Fruit fly (Drosophila melanogaster) whole organism, embryonic: Measurements from ENCODE around the gene CG32280.
A peak's percentile ranks its signal among the peaks of the same experiment; 100 is the strongest.

Experiments used
- Blimp-1 ChIP-seq: fragments of 200-800 bp; sonication (Bioruptor generic); optimal IDR thresholded peaks from 3 replicates; lab custom pipeline; 2018; ENCODE audit warnings: missing biosample characterization, missing genetic modification characterization, mild to moderate bottlenecking, moderate library complexity, missing genetic modification reagents
- CG10366 ChIP-seq: fragments of 200-800 bp; sonication (Bioruptor generic); IDR thresholded peaks from 2 replicates; pipeline ENCODE4 v1.3.6; 2022; ENCODE audit warnings: missing biosample characterization, missing genetic modification characterization
- CG10431 ChIP-seq: fragments of 200-800 bp; sonication (Bioruptor generic); optimal IDR thresholded peaks from 3 replicates; lab custom pipeline; 2018; ENCODE audit warnings: missing biosample characterization, mild to moderate bottlenecking, missing genetic modification characterization
- CG11093 ChIP-seq: fragments of 200-800 bp; sonication (Bioruptor generic); IDR thresholded peaks from 3 replicates; pipeline ENCODE4 v1.3.6; 2022; ENCODE audit warnings: missing biosample characterization, missing genetic modification characterization
- CG11695 ChIP-seq: fragments of 200-800 bp; sonication (Bioruptor generic); IDR thresholded peaks from 3 replicates; pipeline ENCODE4 v1.3.6; 2022; ENCODE audit warnings: missing biosample characterization, missing genetic modification characterization
- CG14667 ChIP-seq: fragments of 200-800 bp; sonication (Bioruptor generic); IDR thresholded peaks from 2 replicates; pipeline ENCODE4 v1.3.6; 2022; ENCODE audit warnings: missing biosample characterization, missing genetic modification characterization
- CG14710 ChIP-seq: fragments of 200-800 bp; sonication (Bioruptor generic); optimal IDR thresholded peaks from 3 replicates; lab custom pipeline; 2019; ENCODE audit warnings: missing biosample characterization, mild to moderate bottlenecking, missing genetic modification characterization, moderate library complexity
- CG14860 ChIP-seq: fragments of 200-800 bp; sonication (Bioruptor generic); IDR thresholded peaks from 3 replicates; pipeline ENCODE4 v1.3.6; 2022; ENCODE audit warnings: missing biosample characterization, missing genetic modification characterization; ENCODE audit not compliant: partially characterized antibody
- CG1647 ChIP-seq: fragments of 200-800 bp; sonication (Bioruptor generic); optimal IDR thresholded peaks from 3 replicates; lab custom pipeline; 2016; ENCODE audit warnings: missing biosample characterization, missing genetic modification characterization
- CG17802 ChIP-seq: fragments of 200-800 bp; sonication (Bioruptor generic); optimal IDR thresholded peaks from 2 replicates; lab custom pipeline; 2018; ENCODE audit warnings: missing biosample characterization, mild to moderate bottlenecking, missing genetic modification characterization, moderate library complexity
- CG17829 ChIP-seq: fragments of 200-800 bp; optimal IDR thresholded peaks from 2 replicates; lab custom pipeline; 2019; ENCODE audit warnings: missing biosample characterization, mild to moderate bottlenecking, missing genetic modification characterization, moderate library complexity
- CG2120 ChIP-seq: fragments of 200-800 bp; sonication (Bioruptor generic); optimal IDR thresholded peaks from 3 replicates; lab custom pipeline; 2016; ENCODE audit warnings: missing biosample characterization, missing genetic modification characterization
- CG2712 ChIP-seq: fragments of 200-800 bp; optimal IDR thresholded peaks from 3 replicates; lab custom pipeline; 2019; ENCODE audit warnings: missing biosample characterization, mild to moderate bottlenecking, missing genetic modification characterization, moderate library complexity
- CG33557 ChIP-seq: fragments of 200-800 bp; sonication (Bioruptor generic); optimal IDR thresholded peaks from 2 replicates; lab custom pipeline; 2019; ENCODE audit warnings: missing biosample characterization, mild to moderate bottlenecking, missing genetic modification characterization, moderate library complexity
- CG8388 ChIP-seq: fragments of 200-800 bp; sonication (Bioruptor generic); optimal IDR thresholded peaks from 2 replicates; lab custom pipeline; 2019; ENCODE audit warnings: missing biosample characterization, mild to moderate bottlenecking, missing genetic modification characterization, moderate library complexity
- CG9609 ChIP-seq: fragments of 200-800 bp; sonication (Bioruptor generic); optimal IDR thresholded peaks from 3 replicates; lab custom pipeline; 2016; ENCODE audit warnings: missing biosample characterization, missing genetic modification characterization
- Dad ChIP-seq: fragments of 200-800 bp; sonication (Bioruptor generic); optimal IDR thresholded peaks from 3 replicates; lab custom pipeline; 2016; ENCODE audit warnings: missing biosample characterization, missing genetic modification characterization
- Gsc ChIP-seq: fragments of 200-800 bp; sonication (Bioruptor generic); IDR thresholded peaks from 2 replicates; pipeline ENCODE4 v1.3.6; 2022; ENCODE audit warnings: missing biosample characterization, missing genetic modification characterization
- Gug ChIP-seq: fragments of 200-800 bp; sonication (Bioruptor generic); IDR thresholded peaks from 4 replicates; pipeline ENCODE4 v1.3.6; 2022; ENCODE audit warnings: missing biosample characterization, missing genetic modification characterization
- H15 ChIP-seq: fragments of 200-800 bp; sonication (Bioruptor generic); IDR thresholded peaks from 3 replicates; pipeline ENCODE4 v1.3.6; 2022; ENCODE audit warnings: missing biosample characterization, missing genetic modification characterization
- HLH3B ChIP-seq: fragments of 200-800 bp; sonication (Bioruptor generic); IDR thresholded peaks from 2 replicates; pipeline ENCODE4 v1.3.6; 2022; ENCODE audit warnings: missing biosample characterization, missing genetic modification characterization
- HmgD ChIP-seq: fragments of 200-800 bp; sonication (Bioruptor generic); optimal IDR thresholded peaks from 3 replicates; lab custom pipeline; 2016; ENCODE audit warnings: missing biosample characterization, missing genetic modification characterization
- Jarid2 ChIP-seq: fragments of 200-800 bp; sonication (Bioruptor generic); optimal IDR thresholded peaks from 3 replicates; lab custom pipeline; 2017; ENCODE audit warnings: mild to moderate bottlenecking, missing biosample characterization, missing genetic modification reagents, missing genetic modification characterization
- Med ChIP-seq: fragments of 200-800 bp; sonication (Bioruptor generic); peaks from one replicate; lab custom pipeline; 2016; ENCODE audit warnings: missing biosample characterization, missing genetic modification characterization, mild to moderate bottlenecking, inconsistent platforms, moderate library complexity
- NC2β ChIP-seq: fragments of 200-800 bp; sonication (Bioruptor generic); optimal IDR thresholded peaks from 2 replicates; lab custom pipeline; 2016; ENCODE audit warnings: missing biosample characterization, missing genetic modification characterization
- Sox100B ChIP-seq: fragments of 200-800 bp; sonication (Bioruptor generic); optimal IDR thresholded peaks from 3 replicates; lab custom pipeline; 2018; ENCODE audit warnings: missing biosample characterization, mild to moderate bottlenecking, missing genetic modification characterization
- Sry-δ ChIP-seq: fragments of 200-800 bp; sonication (Bioruptor generic); optimal IDR thresholded peaks from 2 replicates; lab custom pipeline; 2016; ENCODE audit warnings: missing biosample characterization, missing genetic modification characterization
- YL-1 ChIP-seq: fragments of 200-800 bp; sonication (Bioruptor generic); optimal IDR thresholded peaks from 3 replicates; lab custom pipeline; 2017; ENCODE audit warnings: missing biosample characterization, mild to moderate bottlenecking, missing genetic modification characterization
- ash1 ChIP-seq: fragments of 200-800 bp; sonication (Bioruptor generic); optimal IDR thresholded peaks from 2 replicates; lab custom pipeline; 2018; ENCODE audit warnings: missing biosample characterization, mild to moderate bottlenecking, missing genetic modification characterization
- bab2 ChIP-seq: fragments of 200-800 bp; sonication (Bioruptor generic); optimal IDR thresholded peaks from 2 replicates; lab custom pipeline; 2016; ENCODE audit warnings: missing biosample characterization, missing genetic modification characterization
- bcd ChIP-seq: fragments of 200-800 bp; sonication (Bioruptor generic); optimal IDR thresholded peaks from 2 replicates; lab custom pipeline; 2017; ENCODE audit warnings: missing biosample characterization, mild to moderate bottlenecking, missing genetic modification characterization
- dimm ChIP-seq: fragments of 200-800 bp; sonication (Bioruptor generic); IDR thresholded peaks from 2 replicates; pipeline ENCODE4 v1.3.6; 2022; ENCODE audit warnings: missing biosample characterization, missing genetic modification characterization
- emc ChIP-seq: fragments of 200-800 bp; sonication (Bioruptor generic); optimal IDR thresholded peaks from 2 replicates; lab custom pipeline; 2016; ENCODE audit warnings: missing biosample characterization, missing genetic modification characterization
- ftz-f1 ChIP-seq: fragments of 200-800 bp; sonication (Bioruptor generic); optimal IDR thresholded peaks from 2 replicates; lab custom pipeline; 2016; ENCODE audit warnings: missing biosample characterization, missing genetic modification characterization
- grau ChIP-seq: fragments of 200-800 bp; optimal IDR thresholded peaks from 3 replicates; lab custom pipeline; 2019; ENCODE audit warnings: missing biosample characterization, mild to moderate bottlenecking, missing genetic modification characterization, moderate library complexity
- gsb-n ChIP-seq: fragments of 200-800 bp; sonication (Bioruptor generic); optimal IDR thresholded peaks from 3 replicates; lab custom pipeline; 2018; ENCODE audit warnings: missing biosample characterization, mild to moderate bottlenecking, missing genetic modification characterization
- hth ChIP-seq: fragments of >200 bp; optimal IDR thresholded peaks from 2 replicates; lab custom pipeline; 2017; ENCODE audit warnings: inconsistent platforms
- klu ChIP-seq: fragments of 200-800 bp; sonication (Bioruptor generic); IDR thresholded peaks from 2 replicates; pipeline ENCODE4 v1.3.6; 2022; ENCODE audit warnings: missing biosample characterization, missing genetic modification characterization
- lmd ChIP-seq: fragments of 200-800 bp; sonication (Bioruptor generic); IDR thresholded peaks from 2 replicates; pipeline ENCODE4 v1.3.6; 2022; ENCODE audit warnings: missing biosample characterization, missing genetic modification characterization
- lov ChIP-seq, 2 experiments: fragments of 200-800 bp in 1 of 2; fragments of >200 bp in 1 of 2; sonication (Bioruptor generic) in 1 of 2; IDR thresholded peaks in 1 of 2; optimal IDR thresholded peaks in 1 of 2; 2 replicates in 1 of 2; 3 replicates in 1 of 2; pipeline versions ENCODE4 v1.3.6 to Lab custom; 2017 to 2022; ENCODE audit warnings: missing biosample characterization in 1 of 2, missing genetic modification characterization in 1 of 2
- mam ChIP-seq: fragments of 200-800 bp; sonication (Bioruptor generic); optimal IDR thresholded peaks from 3 replicates; lab custom pipeline; 2016; ENCODE audit warnings: missing biosample characterization, missing genetic modification characterization
- onecut ChIP-seq: fragments of 200-800 bp; sonication (Bioruptor generic); IDR thresholded peaks from 2 replicates; pipeline ENCODE4 v1.3.6; 2022; ENCODE audit warnings: missing biosample characterization, missing genetic modification characterization
- org-1 ChIP-seq: fragments of 200-800 bp; sonication (Bioruptor generic); optimal IDR thresholded peaks from 2 replicates; lab custom pipeline; 2017; ENCODE audit warnings: missing biosample characterization, missing genetic modification characterization
- phol ChIP-seq: fragments of 200-800 bp; sonication (Bioruptor generic); optimal IDR thresholded peaks from 3 replicates; lab custom pipeline; 2018; ENCODE audit warnings: missing biosample characterization, mild to moderate bottlenecking, missing genetic modification characterization, moderate library complexity
- pita ChIP-seq: fragments of 200-800 bp; sonication (Bioruptor generic); optimal IDR thresholded peaks from 2 replicates; lab custom pipeline; 2017; ENCODE audit warnings: missing biosample characterization, mild to moderate bottlenecking, missing genetic modification characterization
- rib ChIP-seq: fragments of 200-800 bp; sonication (Bioruptor generic); IDR thresholded peaks from 2 replicates; pipeline ENCODE4 v1.3.6; 2022; ENCODE audit warnings: missing biosample characterization, missing genetic modification characterization
- salm ChIP-seq: fragments of 200-800 bp; sonication (Bioruptor generic); optimal IDR thresholded peaks from 2 replicates; lab custom pipeline; 2018; ENCODE audit warnings: missing biosample characterization, mild to moderate bottlenecking, missing genetic modification characterization
- sens-2 ChIP-seq: fragments of 200-800 bp; sonication (Bioruptor generic); IDR thresholded peaks from 2 replicates; pipeline ENCODE4 v1.3.6; 2022; ENCODE audit warnings: missing biosample characterization, missing genetic modification characterization
- seq ChIP-seq: fragments of 200-800 bp; sonication (Bioruptor generic); IDR thresholded peaks from 2 replicates; pipeline ENCODE4 v1.3.6; 2022; ENCODE audit warnings: missing biosample characterization, missing genetic modification characterization
- sim ChIP-seq: fragments of 200-800 bp; sonication (Bioruptor generic); IDR thresholded peaks from 2 replicates; pipeline ENCODE4 v1.3.6; 2022; ENCODE audit warnings: missing biosample characterization, missing genetic modification characterization
- tap ChIP-seq: fragments of 200-800 bp; optimal IDR thresholded peaks from 3 replicates; lab custom pipeline; 2019; ENCODE audit warnings: missing biosample characterization, mild to moderate bottlenecking, missing genetic modification characterization, moderate library complexity
- tin ChIP-seq: fragments of 200-800 bp; sonication (Bioruptor generic); optimal IDR thresholded peaks from 3 replicates; lab custom pipeline; 2016; ENCODE audit warnings: missing biosample characterization, missing genetic modification characterization

Gene CG32280

dm6 chr3L:3164951-3165350 is at the start of gene CG32280 (continued):
- TF ChIP-seq mam (GFP tag; lab: Kevin White, UChicago): peak; percentile 48
- no peak for TF ChIP-seq dimm
- no peak for TF ChIP-seq CG10431 (GFP tag; lab: Kevin White, UChicago)
- no peak for TF ChIP-seq org-1 (GFP tag; lab: Kevin White, UChicago)
- peak; percentile 29 for TF ChIP-seq phol (tag; lab: Kevin White, UChicago)
- no peak for TF ChIP-seq Blimp-1
- no peak for TF ChIP-seq Sox100B (GFP tag; lab: Kevin White, UChicago)
- peak; percentile 51 for TF ChIP-seq CG2120
- TF ChIP-seq HLH3B (GFP tag; lab: Robert Waterston, UW): no peak
- TF ChIP-seq CG17802 (tag; lab: Kevin White, UChicago): no peak
- peak; percentile 32 for TF ChIP-seq Dad (GFP tag; lab: Kevin White, UChicago)
- TF ChIP-seq Jarid2: no peak
- no peak for TF ChIP-seq klu (GFP tag; lab: Robert Waterston, UW)
- TF ChIP-seq Gsc (GFP tag; lab: Robert Waterston, UW): no peak
- TF ChIP-seq Med: peak; percentile 87
- peak; percentile 33 for TF ChIP-seq CG17829 (tag; lab: Kevin White, UChicago)
- no peak for TF ChIP-seq salm
- no peak for TF ChIP-seq bab2
- no peak for TF ChIP-seq CG1647 (GFP tag; lab: Kevin White, UChicago)
- no peak for TF ChIP-seq CG11093 (GFP tag; lab: Robert Waterston, UW)
- no peak for TF ChIP-seq ftz-f1 (GFP tag; lab: Kevin White, UChicago)
- TF ChIP-seq hth (lab: Kevin White, UChicago): no peak
- 0 out of 2 replicates have a peak, but pooled peaks have one; percentile 19 for TF ChIP-seq sim (GFP tag; lab: Robert Waterston, UW)
- TF ChIP-seq sens-2: no peak
- TF ChIP-seq CG2712 (tag; lab: Kevin White, UChicago): peak; percentile 49
- TF ChIP-seq rib: no peak
- no peak for TF ChIP-seq seq (GFP tag; lab: Robert Waterston, UW)
- TF ChIP-seq CG14710 (tag; lab: Kevin White, UChicago): peak; percentile 31
- TF ChIP-seq onecut (GFP tag; lab: Robert Waterston, UW): no peak; the same call in 1 of the 2 replicates
- TF ChIP-seq Sry-δ (GFP tag; lab: Kevin White, UChicago): peak; percentile 80
- no peak for TF ChIP-seq emc
- TF ChIP-seq CG33557 (GFP tag; lab: Kevin White, UChicago): no peak
- peak; percentile 20 for TF ChIP-seq CG9609 (GFP tag; lab: Kevin White, UChicago)
- TF ChIP-seq tap (tag; lab: Kevin White, UChicago): no peak
- TF ChIP-seq NC2β (GFP tag; lab: Kevin White, UChicago): peak; percentile 33
- TF ChIP-seq pita (GFP tag; lab: Kevin White, UChicago): no peak
- peak; percentile 30 for TF ChIP-seq grau (tag; lab: Kevin White, UChicago)
- TF ChIP-seq bcd (GFP tag; lab: Kevin White, UChicago): no peak
- TF ChIP-seq CG11695 (GFP tag; lab: Robert Waterston, UW): no peak
- peak; percentile 45; the same call in 2 of the 4 replicates for TF ChIP-seq Gug (GFP tag; lab: Robert Waterston, UW)
- no peak for TF ChIP-seq CG8388 (GFP tag; lab: Kevin White, UChicago)
- no peak for TF ChIP-seq CG14667
- peak; percentile 24 for TF ChIP-seq YL-1 (GFP tag; lab: Kevin White, UChicago)
- TF ChIP-seq CG14860 (GFP tag; lab: Robert Waterston, UW): peak; percentile 82
- TF ChIP-seq tin (GFP tag; lab: Kevin White, UChicago): no peak
- no peak for TF ChIP-seq lov (optimal IDR thresholded peaks at IDR 0.05; lab: Kevin White, UChicago)
- no peak for TF ChIP-seq lov (GFP tag; IDR thresholded peaks at IDR 0.05; lab: Robert Waterston, UW)
- peak; percentile 17; the same call in 1 of the 2 replicates for TF ChIP-seq lmd (GFP tag; lab: Robert Waterston, UW)
- TF ChIP-seq CG10366 (GFP tag; lab: Robert Waterston, UW): no peak
- TF ChIP-seq HmgD (GFP tag; lab: Kevin White, UChicago): peak; percentile 68
- no peak for TF ChIP-seq gsb-n (tag; lab: Kevin White, UChicago)
- no peak for TF ChIP-seq H15 (GFP tag; lab: Robert Waterston, UW)
- no peak for TF ChIP-seq ash1 (GFP tag; lab: Kevin White, UChicago)
